Fruit fly (Drosophila melanogaster) whole organism, embryonic: Measurements from ENCODE around the gene CG1801.

ENCODE experiments used
- Ada2b ChIP-seq: fragments of 200-800 bp; sonication (Bioruptor generic); IDR thresholded peaks from 2 replicates; pipeline ENCODE4 v1.3.6; 2022; ENCODE audit warnings: missing biosample characterization, missing genetic modification characterization
- Atf-2 ChIP-seq: fragments of 200-800 bp; sonication (Bioruptor generic); optimal IDR thresholded peaks from 2 replicates; lab custom pipeline; 2016; ENCODE audit warnings: missing biosample characterization, missing genetic modification characterization
- Atf3 ChIP-seq: fragments of 200-800 bp; sonication (Bioruptor generic); optimal IDR thresholded peaks from 3 replicates; lab custom pipeline; 2016; ENCODE audit warnings: missing biosample characterization, missing genetic modification characterization
- B-H2 ChIP-seq: fragments of 200-800 bp; sonication (Bioruptor generic); optimal IDR thresholded peaks from 2 replicates; lab custom pipeline; 2018; ENCODE audit warnings: missing biosample characterization, mild to moderate bottlenecking, missing genetic modification characterization
- CG10274 ChIP-seq: fragments of 200-800 bp; sonication (Bioruptor generic); optimal IDR thresholded peaks from 3 replicates; lab custom pipeline; 2017; ENCODE audit warnings: missing biosample characterization, mild to moderate bottlenecking, missing genetic modification characterization
- CG11398 ChIP-seq: fragments of 200-800 bp; sonication (Bioruptor generic); optimal IDR thresholded peaks from 2 replicates; lab custom pipeline; 2016; ENCODE audit warnings: missing biosample characterization, missing genetic modification characterization
- CG14050 ChIP-seq: fragments of 200-800 bp; sonication (Bioruptor generic); IDR thresholded peaks from 3 replicates; pipeline ENCODE4 v1.3.6; 2022; ENCODE audit warnings: missing biosample characterization, missing genetic modification characterization
- CG17612 ChIP-seq: fragments of 200-800 bp; sonication (Bioruptor generic); IDR thresholded peaks from 2 replicates; pipeline ENCODE4 v1.3.6; 2022; ENCODE audit warnings: missing biosample characterization, missing genetic modification characterization
- CG2202 ChIP-seq: fragments of 200-800 bp; sonication (Bioruptor generic); optimal IDR thresholded peaks from 2 replicates; lab custom pipeline; 2018; ENCODE audit warnings: missing biosample characterization, mild to moderate bottlenecking, missing genetic modification characterization
- CG30403 ChIP-seq: fragments of 200-800 bp; sonication (Bioruptor generic); optimal IDR thresholded peaks from 3 replicates; lab custom pipeline; 2016; ENCODE audit warnings: missing biosample characterization, missing genetic modification characterization
- CG31224 ChIP-seq: fragments of 200-800 bp; sonication (Bioruptor generic); IDR thresholded peaks from 2 replicates; pipeline ENCODE4 v1.3.6; 2022; ENCODE audit warnings: missing biosample characterization, missing genetic modification characterization
- CG4360 ChIP-seq: fragments of 200-800 bp; sonication (Bioruptor generic); IDR thresholded peaks from 2 replicates; pipeline ENCODE4 v1.3.6; 2022; ENCODE audit warnings: missing biosample characterization, missing genetic modification characterization
- CG4730 ChIP-seq: fragments of 200-800 bp; sonication (Bioruptor generic); IDR thresholded peaks from 2 replicates; pipeline ENCODE4 v1.3.6; 2022; ENCODE audit warnings: missing biosample characterization, missing genetic modification characterization
- CG4820 ChIP-seq: fragments of 200-800 bp; sonication (Bioruptor generic); optimal IDR thresholded peaks from 3 replicates; lab custom pipeline; 2016; ENCODE audit warnings: missing biosample characterization, missing genetic modification characterization
- CG6272 ChIP-seq: fragments of 200-800 bp; sonication (Bioruptor generic); IDR thresholded peaks from 2 replicates; pipeline ENCODE4 v1.3.6; 2022; ENCODE audit warnings: missing biosample characterization, missing genetic modification characterization
- CG6654 ChIP-seq: fragments of 200-800 bp; sonication (Bioruptor generic); optimal IDR thresholded peaks from 2 replicates; lab custom pipeline; 2017; ENCODE audit warnings: missing biosample characterization, mild to moderate bottlenecking, missing genetic modification characterization
- CG6683 ChIP-seq: fragments of 200-800 bp; sonication (Bioruptor generic); optimal IDR thresholded peaks from 2 replicates; lab custom pipeline; 2017; ENCODE audit warnings: missing biosample characterization, mild to moderate bottlenecking, missing genetic modification characterization, missing genetic modification reagents
- CG7372 ChIP-seq: fragments of 200-800 bp; sonication (Bioruptor generic); IDR thresholded peaks from 2 replicates; pipeline ENCODE4 v1.3.6; 2022; ENCODE audit warnings: missing biosample characterization, missing genetic modification characterization
- CG7786 ChIP-seq: fragments of 200-800 bp; sonication (Bioruptor generic); optimal IDR thresholded peaks from 2 replicates; lab custom pipeline; 2016; ENCODE audit warnings: missing biosample characterization, missing genetic modification characterization
- CG7963 ChIP-seq: fragments of 200-800 bp; sonication (Bioruptor generic); IDR thresholded peaks from 3 replicates; pipeline ENCODE4 v1.3.6; 2022; ENCODE audit warnings: missing biosample characterization, missing genetic modification characterization; ENCODE audit not compliant: partially characterized antibody
- CG8281 ChIP-seq: fragments of 200-800 bp; sonication (Bioruptor generic); optimal IDR thresholded peaks from 2 replicates; lab custom pipeline; 2018; ENCODE audit warnings: missing biosample characterization, mild to moderate bottlenecking, missing genetic modification characterization, moderate library complexity
- CG9609 ChIP-seq: fragments of 200-800 bp; sonication (Bioruptor generic); optimal IDR thresholded peaks from 3 replicates; lab custom pipeline; 2016; ENCODE audit warnings: missing biosample characterization, missing genetic modification characterization
- CG9797 ChIP-seq: fragments of 200-800 bp; sonication (Bioruptor generic); optimal IDR thresholded peaks from 3 replicates; lab custom pipeline; 2018; ENCODE audit warnings: missing biosample characterization, mild to moderate bottlenecking, missing genetic modification characterization
- Chrac-16 ChIP-seq: fragments of 200-800 bp; sonication (Bioruptor generic); optimal IDR thresholded peaks from 3 replicates; lab custom pipeline; 2016; ENCODE audit warnings: missing biosample characterization, missing genetic modification characterization
- Deaf1 ChIP-seq: fragments of 200-800 bp; optimal IDR thresholded peaks from 3 replicates; lab custom pipeline; 2019; ENCODE audit warnings: missing biosample characterization, mild to moderate bottlenecking, missing genetic modification characterization, moderate library complexity
- Dip2 ChIP-seq: fragments of 200-800 bp; sonication (Bioruptor generic); IDR thresholded peaks from 2 replicates; pipeline ENCODE4 v1.3.6; 2022; ENCODE audit warnings: missing biosample characterization, missing genetic modification characterization
- Doc3 ChIP-seq: fragments of 200-800 bp; sonication (Bioruptor generic); IDR thresholded peaks from 3 replicates; pipeline ENCODE4 v1.3.6; 2022; ENCODE audit warnings: missing biosample characterization, missing genetic modification characterization; ENCODE audit not compliant: partially characterized antibody
- Drgx ChIP-seq: fragments of 200-800 bp; sonication (Bioruptor generic); IDR thresholded peaks from 2 replicates; pipeline ENCODE4 v1.3.6; 2022; ENCODE audit warnings: missing biosample characterization, missing genetic modification characterization
- E2f2 ChIP-seq: fragments of 200-800 bp; sonication (Bioruptor generic); IDR thresholded peaks from 2 replicates; pipeline ENCODE4 v1.3.6; 2022; ENCODE audit warnings: missing biosample characterization, missing genetic modification characterization
- ERR ChIP-seq: fragments of 200-800 bp; sonication (Bioruptor generic); optimal IDR thresholded peaks from 2 replicates; lab custom pipeline; 2016; ENCODE audit warnings: missing biosample characterization, missing genetic modification characterization
- Gug ChIP-seq: fragments of 200-800 bp; sonication (Bioruptor generic); IDR thresholded peaks from 4 replicates; pipeline ENCODE4 v1.3.6; 2022; ENCODE audit warnings: missing biosample characterization, missing genetic modification characterization
- H15 ChIP-seq: fragments of 200-800 bp; sonication (Bioruptor generic); IDR thresholded peaks from 3 replicates; pipeline ENCODE4 v1.3.6; 2022; ENCODE audit warnings: missing biosample characterization, missing genetic modification characterization
- NfI ChIP-seq: fragments of 200-800 bp; sonication (Bioruptor generic); optimal IDR thresholded peaks from 3 replicates; lab custom pipeline; 2018; ENCODE audit warnings: missing biosample characterization, mild to moderate bottlenecking, missing genetic modification characterization, moderate library complexity
- Opbp ChIP-seq: fragments of 200-800 bp; sonication (Bioruptor generic); IDR thresholded peaks from 3 replicates; pipeline ENCODE4 v1.3.6; 2022; ENCODE audit warnings: missing biosample characterization, missing genetic modification characterization; ENCODE audit not compliant: partially characterized antibody
- Optix ChIP-seq: fragments of 200-800 bp; sonication (Bioruptor generic); IDR thresholded peaks from 3 replicates; pipeline ENCODE4 v1.3.6; 2022; ENCODE audit warnings: missing biosample characterization, missing genetic modification characterization
- Poxn ChIP-seq: fragments of 200-800 bp; sonication (Bioruptor generic); IDR thresholded peaks from 2 replicates; pipeline ENCODE4 v1.3.6; 2022; ENCODE audit warnings: missing biosample characterization, missing genetic modification characterization
- Taf1 ChIP-seq: fragments of 200-800 bp; sonication (Bioruptor generic); IDR thresholded peaks from 2 replicates; pipeline ENCODE4 v1.3.6; 2022; ENCODE audit warnings: missing biosample characterization, missing genetic modification characterization
- abd-A ChIP-seq: fragments of 200-800 bp; sonication (Bioruptor generic); optimal IDR thresholded peaks from 3 replicates; lab custom pipeline; 2019; ENCODE audit warnings: missing biosample characterization, mild to moderate bottlenecking, missing genetic modification characterization, moderate library complexity
- cg ChIP-seq: fragments of 200-800 bp; sonication (Bioruptor generic); optimal IDR thresholded peaks from 3 replicates; lab custom pipeline; 2019; ENCODE audit warnings: missing biosample characterization, mild to moderate bottlenecking, missing genetic modification characterization, moderate library complexity
- corto ChIP-seq: fragments of 200-800 bp; sonication (Bioruptor generic); optimal IDR thresholded peaks from 2 replicates; lab custom pipeline; 2016; ENCODE audit warnings: missing biosample characterization, mild to moderate bottlenecking, missing genetic modification characterization, moderate library complexity
- cwo ChIP-seq: fragments of 200-800 bp; sonication (Bioruptor generic); optimal IDR thresholded peaks from 3 replicates; lab custom pipeline; 2017; ENCODE audit warnings: missing biosample characterization, missing genetic modification characterization, mild to moderate bottlenecking, moderate library complexity, missing genetic modification reagents
- h ChIP-seq: fragments of >200 bp; optimal IDR thresholded peaks from 2 replicates; lab custom pipeline; 2017
- kni ChIP-seq: fragments of 200-800 bp; sonication (Bioruptor generic); optimal IDR thresholded peaks from 3 replicates; lab custom pipeline; 2017; ENCODE audit warnings: mild to moderate bottlenecking, missing biosample characterization, missing genetic modification reagents, missing genetic modification characterization
- pita ChIP-seq: fragments of 200-800 bp; sonication (Bioruptor generic); optimal IDR thresholded peaks from 2 replicates; lab custom pipeline; 2017; ENCODE audit warnings: missing biosample characterization, mild to moderate bottlenecking, missing genetic modification characterization
- pum ChIP-seq: fragments of 200-800 bp; sonication (Bioruptor generic); optimal IDR thresholded peaks from 2 replicates; lab custom pipeline; 2016; ENCODE audit warnings: missing biosample characterization, missing genetic modification characterization
- ranshi ChIP-seq: fragments of 200-800 bp; sonication (Bioruptor generic); IDR thresholded peaks from 2 replicates; pipeline ENCODE4 v1.3.6; 2022; ENCODE audit warnings: missing biosample characterization, missing genetic modification characterization
- sima ChIP-seq: fragments of 200-800 bp; sonication (Bioruptor generic); optimal IDR thresholded peaks from 2 replicates; lab custom pipeline; 2016; ENCODE audit warnings: missing biosample characterization, missing genetic modification characterization
- slbo ChIP-seq: fragments of 200-800 bp; sonication (Bioruptor generic); IDR thresholded peaks from 2 replicates; pipeline ENCODE4 v1.3.6; 2022; ENCODE audit warnings: missing biosample characterization, missing genetic modification characterization
- tap ChIP-seq: fragments of 200-800 bp; optimal IDR thresholded peaks from 3 replicates; lab custom pipeline; 2019; ENCODE audit warnings: missing biosample characterization, mild to moderate bottlenecking, missing genetic modification characterization, moderate library complexity
- twi ChIP-seq: fragments of 200-800 bp; optimal IDR thresholded peaks from 2 replicates; lab custom pipeline; 2019; ENCODE audit warnings: missing biosample characterization, mild to moderate bottlenecking, missing genetic modification characterization, moderate library complexity
- usp ChIP-seq: fragments of >200 bp; optimal IDR thresholded peaks from 2 replicates; lab custom pipeline; 2017; ENCODE audit warnings: missing biosample characterization, missing genetic modification characterization
- wek ChIP-seq: fragments of 200-800 bp; sonication (Bioruptor generic); optimal IDR thresholded peaks from 3 replicates; lab custom pipeline; 2018; ENCODE audit warnings: missing biosample characterization, mild to moderate bottlenecking, missing genetic modification characterization, moderate library complexity

Gene CG1801

DNA sequence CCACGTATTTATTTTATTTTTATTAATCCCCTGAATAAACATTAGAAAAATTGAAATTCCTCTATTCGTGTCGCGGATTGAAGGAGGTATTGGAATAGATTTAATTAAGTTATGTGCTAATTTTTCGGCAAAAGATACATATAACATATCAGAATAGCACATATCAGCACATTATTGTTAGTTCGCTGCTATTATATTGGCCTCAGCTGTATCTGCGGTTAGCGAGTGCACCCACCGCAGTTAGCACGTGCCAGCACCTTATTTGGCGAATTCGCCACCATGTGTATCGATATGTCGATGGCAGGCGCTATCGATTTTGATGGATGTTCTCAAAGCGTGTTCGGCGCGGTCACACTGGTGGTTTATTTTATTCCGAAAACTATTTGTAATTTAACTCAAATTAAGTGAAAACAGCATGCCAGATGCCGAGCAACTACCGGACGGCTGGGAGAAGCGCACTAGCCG, 27.7 kb upstream of the CG1801 start, which contains the start of gene dod (continued):
- TF ChIP-seq CG6272 (GFP tag; lab: Robert Waterston, UW), result peak; percentile 45; the same call in 1 of the 2 replicates
- peak; percentile 72 for TF ChIP-seq slbo
- TF ChIP-seq kni (GFP tag; lab: Kevin White, UChicago), result no peak
- TF ChIP-seq Atf-2, result no peak
- 0 out of 3 replicates have a peak, but pooled peaks have one; percentile 14 for TF ChIP-seq CG14050 (GFP tag; lab: Robert Waterston, UW)
- peak; percentile 81 for TF ChIP-seq Opbp (GFP tag; lab: Robert Waterston, UW)
- TF ChIP-seq CG8281 (tag; lab: Kevin White, UChicago), result no peak
- TF ChIP-seq h (lab: Kevin White, UChicago), result no peak
- no peak for TF ChIP-seq CG4730 (GFP tag; lab: Robert Waterston, UW)
- TF ChIP-seq CG31224 (GFP tag; lab: Robert Waterston, UW), result no peak
- TF ChIP-seq Chrac-16 (GFP tag; lab: Kevin White, UChicago), result peak; percentile 55
- TF ChIP-seq CG6683 (GFP tag; lab: Kevin White, UChicago), result peak; percentile 7
- TF ChIP-seq B-H2, result peak; percentile 47
- no peak; the same call in 1 of the 2 replicates for TF ChIP-seq Ada2b (GFP tag; lab: Robert Waterston, UW)
- peak; percentile 26 for TF ChIP-seq Atf3 (GFP tag; lab: Kevin White, UChicago)
- no peak for TF ChIP-seq CG4820
- TF ChIP-seq Doc3 (GFP tag; lab: Robert Waterston, UW), result peak; percentile 51; the same call in 2 of the 3 replicates
- no peak for TF ChIP-seq sima (GFP tag; lab: Kevin White, UChicago)
- TF ChIP-seq CG10274 (GFP tag; lab: Kevin White, UChicago), result no peak
- no peak for TF ChIP-seq CG6654
- TF ChIP-seq wek, result peak; percentile 12
- TF ChIP-seq CG30403 (GFP tag; lab: Kevin White, UChicago), result peak; percentile 51
- no peak for TF ChIP-seq cg (GFP tag; lab: Kevin White, UChicago)
- no peak for TF ChIP-seq H15 (GFP tag; lab: Robert Waterston, UW)
- peak; percentile 5 for TF ChIP-seq ERR (GFP tag; lab: Kevin White, UChicago)
- TF ChIP-seq Taf1 (GFP tag; lab: Robert Waterston, UW), result 0 out of 2 replicates have a peak, but pooled peaks have one; percentile 16
- peak; percentile 35 for TF ChIP-seq CG9609
- peak; percentile 60 for TF ChIP-seq Drgx
- TF ChIP-seq Poxn (GFP tag; lab: Robert Waterston, UW), result no peak
- TF ChIP-seq CG2202, result no peak
- no peak for TF ChIP-seq twi (tag; lab: Kevin White, UChicago)
- peak; percentile 15; the same call in 1 of the 2 replicates for TF ChIP-seq ranshi (GFP tag; lab: Robert Waterston, UW)
- peak; percentile 54 for TF ChIP-seq E2f2 (GFP tag; lab: Robert Waterston, UW)
- TF ChIP-seq NfI, result peak; percentile 62
- TF ChIP-seq corto, result no peak
- no peak for TF ChIP-seq CG4360 (GFP tag; lab: Robert Waterston, UW)
- peak; percentile 34; the same call in 1 of the 3 replicates for TF ChIP-seq CG7963
- TF ChIP-seq pum, result peak; percentile 44
- peak; percentile 88 for TF ChIP-seq pita (GFP tag; lab: Kevin White, UChicago)
- TF ChIP-seq CG9797 (GFP tag; lab: Kevin White, UChicago), result peak; percentile 91
- TF ChIP-seq cwo (GFP tag; lab: Kevin White, UChicago), result peak; percentile 26
- peak; percentile 37; the same call in 1 of the 4 replicates for TF ChIP-seq Gug (GFP tag; lab: Robert Waterston, UW)
- no peak for TF ChIP-seq usp
- no peak for TF ChIP-seq CG17612 (GFP tag; lab: Robert Waterston, UW)
- TF ChIP-seq abd-A (tag; lab: Kevin White, UChicago), result no peak
- no peak for TF ChIP-seq tap (tag; lab: Kevin White, UChicago)
- peak; percentile 19 for TF ChIP-seq Deaf1 (tag; lab: Kevin White, UChicago)
- peak; percentile 50 for TF ChIP-seq CG7786
- TF ChIP-seq CG11398, result no peak
- no peak for TF ChIP-seq CG7372 (GFP tag; lab: Robert Waterston, UW)
- no peak for TF ChIP-seq Optix (GFP tag; lab: Robert Waterston, UW)
- no peak for TF ChIP-seq Dip2 (GFP tag; lab: Robert Waterston, UW)
